Fruit fly (Drosophila melanogaster) whole organism: Measurements from ENCODE around the gene Mrp5.

Experiments used
- CG8478 ChIP-seq: fragments of >200 bp; optimal IDR thresholded peaks from 2 replicates; lab custom pipeline; 2018; ENCODE audit warnings: inconsistent platforms
- Dll ChIP-seq: fragments of >200 bp; optimal IDR thresholded peaks from 2 replicates; lab custom pipeline; 2017
- EcR ChIP-seq, 2 experiments: fragments of >200 bp; optimal IDR thresholded peaks; 2 replicates each; lab custom pipeline; 2017; ENCODE audit warnings: missing biosample characterization in 2 of 2, missing genetic modification characterization in 2 of 2, missing genetic modification reagents in 2 of 2
- pan ChIP-seq: fragments of >200 bp; optimal IDR thresholded peaks from 2 replicates; lab custom pipeline; 2017
- psq ChIP-seq: fragments of >200 bp; optimal IDR thresholded peaks from 2 replicates; lab custom pipeline; 2017
- usp ChIP-seq: fragments of >200 bp; optimal IDR thresholded peaks from 2 replicates; lab custom pipeline; 2017; ENCODE audit warnings: missing biosample characterization, missing genetic modification characterization, mixed read lengths

Mrp5 gene

dm6 chr3R:19905932-19906439 lies 30.5 kb upstream of the Mrp5 start:
- TF ChIP-seq usp (GFP tag; lab: Kevin White, UChicago) (no peak), pan (lab: Kevin White, UChicago) (no peak), EcR (GFP tag; optimal IDR thresholded peaks at IDR 0.05; lab: Kevin White, UChicago) (no peak), psq (no peak), Dll (lab: Kevin White, UChicago) (no peak), CG8478 (no peak)

- TF ChIP-seq EcR (GFP tag; optimal IDR thresholded peaks at IDR 0.05; lab: Kevin White, UChicago) (no peak), CG8478 (no peak), pan (lab: Kevin White, UChicago) (no peak), usp (GFP tag; lab: Kevin White, UChicago) (no peak), Dll (lab: Kevin White, UChicago) (no peak), psq (no peak)
These were observed 29.4 kb upstream of the Mrp5 start, which contains the start of the genes Surf6 and RhoGAP92B for dm6 chr3R:19904865-19905373. Gene Surf6 (minus strand): TSS chr3R:19904868. Gene RhoGAP92B (plus strand): TSS chr3R:19905164.

- TF ChIP-seq usp (GFP tag; lab: Kevin White, UChicago) (no peak), Dll (lab: Kevin White, UChicago) (no peak), psq (no peak), EcR (GFP tag; optimal IDR thresholded peaks at IDR 0.05; lab: Kevin White, UChicago) (no peak), pan (lab: Kevin White, UChicago) (no peak), CG8478 (no peak)
These were observed 27.7 kb upstream of the Mrp5 start, which contains the start of gene ClpX for dm6 chr3R:19902926-19903739. Gene ClpX (minus strand): TSS chr3R:19903689.

- TF ChIP-seq EcR (GFP tag; optimal IDR thresholded peaks at IDR 0.05; lab: Kevin White, UChicago) (no peak), pan (lab: Kevin White, UChicago) (no peak), CG8478 (no peak), Dll (lab: Kevin White, UChicago) (no peak), psq (no peak), usp (GFP tag; lab: Kevin White, UChicago) (no peak)
These were observed 26.9 kb upstream of the Mrp5 start for dm6 chr3R:19902328-19902727.

dm6 chr3R:19901742-19902141 lies 26.3 kb upstream of the Mrp5 start:
- TF ChIP-seq CG8478 (no peak), usp (GFP tag; lab: Kevin White, UChicago) (no peak), EcR (GFP tag; optimal IDR thresholded peaks at IDR 0.05; lab: Kevin White, UChicago) (no peak)

dm6 chr3R:19895305-19895704 lies 19.8 kb upstream of the Mrp5 start:
- TF ChIP-seq psq (no peak), pan (lab: Kevin White, UChicago) (no peak), Dll (lab: Kevin White, UChicago) (no peak), EcR (GFP tag; optimal IDR thresholded peaks at IDR 0.05; lab: Kevin White, UChicago) (no peak), CG8478 (no peak), usp (GFP tag; lab: Kevin White, UChicago) (no peak)

- no peak for TF ChIP-seq CG8478
- no peak for TF ChIP-seq Dll (lab: Kevin White, UChicago)
- no peak for TF ChIP-seq psq
- no peak for TF ChIP-seq EcR (GFP tag; optimal IDR thresholded peaks at IDR 0.05; lab: Kevin White, UChicago)
- TF ChIP-seq pan (lab: Kevin White, UChicago): no peak
- no peak for TF ChIP-seq usp (GFP tag; lab: Kevin White, UChicago)
These were observed 16.6 kb upstream of the Mrp5 start for dm6 chr3R:19892046-19892445.

- TF ChIP-seq usp (GFP tag; lab: Kevin White, UChicago): no peak
- TF ChIP-seq CG8478: no peak
- TF ChIP-seq Dll (lab: Kevin White, UChicago): no peak
- TF ChIP-seq psq: no peak
- no peak for TF ChIP-seq pan (lab: Kevin White, UChicago)
- no peak for TF ChIP-seq EcR (GFP tag; optimal IDR thresholded peaks at IDR 0.05; lab: Kevin White, UChicago)
These were observed 15.9 kb upstream of the Mrp5 start for dm6 chr3R:19891363-19891762.

dm6 chr3R:19890340-19890998 lies 15.0 kb upstream of the Mrp5 start, which contains the start of gene CG4733:
Gene CG4733 (plus strand): TSS chr3R:19890689.
- TF ChIP-seq psq (no peak), pan (lab: Kevin White, UChicago) (no peak), Dll (lab: Kevin White, UChicago) (no peak), usp (GFP tag; lab: Kevin White, UChicago) (no peak), EcR (GFP tag; optimal IDR thresholded peaks at IDR 0.05; lab: Kevin White, UChicago) (no peak), CG8478 (no peak)

- TF ChIP-seq EcR (GFP tag; optimal IDR thresholded peaks at IDR 0.05; lab: Kevin White, UChicago) (no peak), Dll (lab: Kevin White, UChicago) (peak; percentile 82), CG8478 (no peak), usp (GFP tag; lab: Kevin White, UChicago) (no peak), psq (no peak), pan (lab: Kevin White, UChicago) (no peak)
These were observed 14.2 kb upstream of the Mrp5 start for dm6 chr3R:19889603-19890187.

dm6 chr3R:19888156-19888784 lies 12.8 kb upstream of the Mrp5 start, which contains the start of gene ninaE:
Gene ninaE (minus strand): TSS chr3R:19888206.
- TF ChIP-seq psq (no peak), EcR (GFP tag; optimal IDR thresholded peaks at IDR 0.05; lab: Kevin White, UChicago) (no peak), CG8478 (no peak), Dll (lab: Kevin White, UChicago) (no peak), usp (GFP tag; lab: Kevin White, UChicago) (no peak), pan (lab: Kevin White, UChicago) (no peak)
